Fruit fly (Drosophila melanogaster): ENCODE data around the gene Ssu72.

- TF ChIP-seq psq (optimal IDR thresholded peaks at IDR 0.05) (no peak), pan (optimal IDR thresholded peaks at IDR 0.05) (no peak)
Measured at dm6 chrX:19642819-19643504, 21.4 kb upstream of the Ssu72 start, which contains the start of the genes CG12237 and Sec61gamma.
